Fruit fly (Drosophila melanogaster) whole organism, embryonic: ENCODE measurements around the gene CG32459.

Experiments used
- Bteb2 ChIP-seq: fragments of 200-800 bp; sonication (Bioruptor generic); optimal IDR thresholded peaks from 2 replicates; lab custom pipeline; 2016; ENCODE audit warnings: missing biosample characterization, missing genetic modification characterization
- CG11696 ChIP-seq: fragments of 200-800 bp; sonication (Bioruptor generic); IDR thresholded peaks from 2 replicates; pipeline ENCODE4 v1.3.6; 2022; ENCODE audit warnings: missing biosample characterization, missing genetic modification characterization
- CG11723 ChIP-seq: fragments of 200-800 bp; sonication (Bioruptor generic); optimal IDR thresholded peaks from 2 replicates; lab custom pipeline; 2017; ENCODE audit warnings: missing biosample characterization, mild to moderate bottlenecking, missing genetic modification characterization
- CG12391 ChIP-seq: fragments of 200-800 bp; sonication (Bioruptor generic); optimal IDR thresholded peaks from 3 replicates; lab custom pipeline; 2018; ENCODE audit warnings: missing biosample characterization, mild to moderate bottlenecking, missing genetic modification characterization, moderate library complexity
- CG15696 ChIP-seq: fragments of 200-800 bp; sonication (Bioruptor generic); optimal IDR thresholded peaks from 2 replicates; lab custom pipeline; 2019; ENCODE audit warnings: missing biosample characterization, mild to moderate bottlenecking, missing genetic modification characterization, moderate library complexity
- CG16863 ChIP-seq: fragments of 200-800 bp; sonication (Bioruptor generic); optimal IDR thresholded peaks from 3 replicates; lab custom pipeline; 2016; ENCODE audit warnings: missing biosample characterization, missing genetic modification characterization
- CG17361 ChIP-seq: fragments of 200-800 bp; sonication (Bioruptor generic); IDR thresholded peaks from 3 replicates; pipeline ENCODE4 v1.3.6; 2022; ENCODE audit warnings: missing biosample characterization, missing genetic modification characterization
- CG17612 ChIP-seq: fragments of 200-800 bp; sonication (Bioruptor generic); IDR thresholded peaks from 2 replicates; pipeline ENCODE4 v1.3.6; 2022; ENCODE audit warnings: missing biosample characterization, missing genetic modification characterization
- CG2875 ChIP-seq: fragments of 200-800 bp; sonication (Bioruptor generic); optimal IDR thresholded peaks from 2 replicates; lab custom pipeline; 2017; ENCODE audit warnings: missing biosample characterization, mild to moderate bottlenecking, missing genetic modification characterization, missing genetic modification reagents
- CG3065 ChIP-seq: fragments of 200-800 bp; sonication (Bioruptor generic); optimal IDR thresholded peaks from 2 replicates; lab custom pipeline; 2016; ENCODE audit warnings: missing biosample characterization, missing genetic modification characterization
- CG31224 ChIP-seq: fragments of 200-800 bp; sonication (Bioruptor generic); IDR thresholded peaks from 2 replicates; pipeline ENCODE4 v1.3.6; 2022; ENCODE audit warnings: missing biosample characterization, missing genetic modification characterization
- CG32767 ChIP-seq: fragments of 200-800 bp; sonication (Bioruptor generic); IDR thresholded peaks from 2 replicates; pipeline ENCODE4 v1.3.6; 2022; ENCODE audit warnings: missing biosample characterization, missing genetic modification characterization
- CG3847 ChIP-seq: fragments of 200-800 bp; sonication (Bioruptor generic); IDR thresholded peaks from 2 replicates; pipeline ENCODE4 v1.3.6; 2022; ENCODE audit warnings: missing biosample characterization, missing genetic modification characterization
- CG3995 ChIP-seq: fragments of 200-800 bp; sonication (Bioruptor generic); optimal IDR thresholded peaks from 3 replicates; lab custom pipeline; 2016; ENCODE audit warnings: missing biosample characterization, missing genetic modification characterization
- CG6765 ChIP-seq: fragments of 200-800 bp; sonication (Bioruptor generic); optimal IDR thresholded peaks from 3 replicates; lab custom pipeline; 2017; ENCODE audit warnings: missing biosample characterization, mild to moderate bottlenecking, missing genetic modification characterization
- CG6854 ChIP-seq: fragments of 200-800 bp; sonication (Bioruptor generic); optimal IDR thresholded peaks from 3 replicates; lab custom pipeline; 2017; ENCODE audit warnings: missing biosample characterization, mild to moderate bottlenecking, missing genetic modification characterization
- CG7556 ChIP-seq: fragments of 200-800 bp; sonication (Bioruptor generic); optimal IDR thresholded peaks from 2 replicates; lab custom pipeline; 2017; ENCODE audit warnings: missing biosample characterization, mild to moderate bottlenecking, missing genetic modification characterization
- CG8290 ChIP-seq, 3 experiments: fragments of 200-800 bp; sonication (Bioruptor generic); optimal IDR thresholded peaks; 2 replicates each; lab custom pipeline; 2016 to 2019; ENCODE audit warnings: missing biosample characterization in 3 of 3, missing genetic modification characterization in 3 of 3, mild to moderate bottlenecking in 2 of 3, moderate library complexity in 1 of 3
- CTCF ChIP-seq: fragments of 200-800 bp; sonication (Bioruptor generic); optimal IDR thresholded peaks from 2 replicates; lab custom pipeline; 2017; ENCODE audit warnings: missing biosample characterization, mild to moderate bottlenecking, missing genetic modification characterization, moderate library complexity
- Chrac-16 ChIP-seq: fragments of 200-800 bp; sonication (Bioruptor generic); optimal IDR thresholded peaks from 3 replicates; lab custom pipeline; 2016; ENCODE audit warnings: missing biosample characterization, missing genetic modification characterization
- D19A ChIP-seq: fragments of 200-800 bp; optimal IDR thresholded peaks from 3 replicates; lab custom pipeline; 2019; ENCODE audit warnings: missing biosample characterization, mild to moderate bottlenecking, missing genetic modification characterization, moderate library complexity
- Deaf1 ChIP-seq: fragments of 200-800 bp; optimal IDR thresholded peaks from 3 replicates; lab custom pipeline; 2019; ENCODE audit warnings: missing biosample characterization, mild to moderate bottlenecking, missing genetic modification characterization, moderate library complexity
- Doc3 ChIP-seq: fragments of 200-800 bp; sonication (Bioruptor generic); IDR thresholded peaks from 3 replicates; pipeline ENCODE4 v1.3.6; 2022; ENCODE audit warnings: missing biosample characterization, missing genetic modification characterization; ENCODE audit not compliant: partially characterized antibody
- E2f1 ChIP-seq: fragments of 200-800 bp; sonication (Bioruptor generic); IDR thresholded peaks from 2 replicates; pipeline ENCODE4 v1.3.6; 2022; ENCODE audit warnings: missing biosample characterization, missing genetic modification characterization
- Fer2 ChIP-seq: fragments of 200-800 bp; sonication (Bioruptor generic); optimal IDR thresholded peaks from 2 replicates; lab custom pipeline; 2018; ENCODE audit warnings: missing biosample characterization, mild to moderate bottlenecking, missing genetic modification characterization, moderate library complexity
- MBD-R2 ChIP-seq: fragments of 200-800 bp; sonication (Bioruptor generic); IDR thresholded peaks from 2 replicates; pipeline ENCODE4 v1.3.6; 2022; ENCODE audit warnings: missing biosample characterization, missing genetic modification characterization
- PHDP ChIP-seq: fragments of 200-800 bp; sonication (Bioruptor generic); optimal IDR thresholded peaks from 3 replicates; lab custom pipeline; 2018; ENCODE audit warnings: missing biosample characterization, mild to moderate bottlenecking, missing genetic modification characterization, moderate library complexity
- TFAM ChIP-seq: fragments of 200-800 bp; sonication (Bioruptor generic); optimal IDR thresholded peaks from 2 replicates; lab custom pipeline; 2017; ENCODE audit warnings: missing biosample characterization, missing genetic modification characterization, inconsistent platforms
- Usf ChIP-seq: fragments of 200-800 bp; sonication (Bioruptor generic); optimal IDR thresholded peaks from 2 replicates; lab custom pipeline; 2017; ENCODE audit warnings: missing genotype, missing biosample characterization, missing genetic modification characterization
- ac ChIP-seq: fragments of 200-800 bp; sonication (Bioruptor generic); optimal IDR thresholded peaks from 3 replicates; lab custom pipeline; 2017; ENCODE audit warnings: missing biosample characterization, mild to moderate bottlenecking, missing genetic modification characterization
- az2 ChIP-seq: fragments of 200-800 bp; sonication (Bioruptor generic); optimal IDR thresholded peaks from 3 replicates; lab custom pipeline; 2016; ENCODE audit warnings: missing biosample characterization, missing genetic modification characterization
- bigmax ChIP-seq: fragments of 200-800 bp; sonication (Bioruptor generic); optimal IDR thresholded peaks from 2 replicates; lab custom pipeline; 2018; ENCODE audit warnings: missing biosample characterization, mild to moderate bottlenecking, missing genetic modification characterization
- corto ChIP-seq: fragments of 200-800 bp; sonication (Bioruptor generic); optimal IDR thresholded peaks from 2 replicates; lab custom pipeline; 2016; ENCODE audit warnings: missing biosample characterization, mild to moderate bottlenecking, missing genetic modification characterization, moderate library complexity
- crp ChIP-seq, 2 experiments: fragments of 200-800 bp; sonication (Bioruptor generic); optimal IDR thresholded peaks; 2 replicates in 1 of 2; 3 replicates in 1 of 2; lab custom pipeline; 2017; ENCODE audit warnings: missing biosample characterization in 2 of 2, missing genetic modification characterization in 2 of 2, mild to moderate bottlenecking in 1 of 2, moderate library complexity in 1 of 2
- danr ChIP-seq: fragments of 200-800 bp; sonication (Bioruptor generic); IDR thresholded peaks from 2 replicates; pipeline ENCODE4 v1.3.6; 2022; ENCODE audit warnings: missing biosample characterization, missing genetic modification characterization
- dimm ChIP-seq: fragments of 200-800 bp; sonication (Bioruptor generic); IDR thresholded peaks from 2 replicates; pipeline ENCODE4 v1.3.6; 2022; ENCODE audit warnings: missing biosample characterization, missing genetic modification characterization
- ems ChIP-seq: fragments of 200-800 bp; sonication (Bioruptor generic); optimal IDR thresholded peaks from 3 replicates; lab custom pipeline; 2016; ENCODE audit warnings: missing biosample characterization, missing genetic modification characterization
- eve ChIP-seq, 2 experiments: fragments of >200 bp; optimal IDR thresholded peaks; 2 replicates each; lab custom pipeline; 2017; ENCODE audit warnings: missing biosample characterization in 2 of 2, missing genetic modification characterization in 2 of 2
- fd102C ChIP-seq: fragments of 200-800 bp; sonication (Bioruptor generic); optimal IDR thresholded peaks from 2 replicates; lab custom pipeline; 2018; ENCODE audit warnings: missing biosample characterization, mild to moderate bottlenecking, missing genetic modification characterization, moderate library complexity
- grau ChIP-seq: fragments of 200-800 bp; optimal IDR thresholded peaks from 3 replicates; lab custom pipeline; 2019; ENCODE audit warnings: missing biosample characterization, mild to moderate bottlenecking, missing genetic modification characterization, moderate library complexity
- gsb-n ChIP-seq: fragments of 200-800 bp; sonication (Bioruptor generic); optimal IDR thresholded peaks from 3 replicates; lab custom pipeline; 2018; ENCODE audit warnings: missing biosample characterization, mild to moderate bottlenecking, missing genetic modification characterization
- insv ChIP-seq, 2 experiments: fragments of 200-800 bp; sonication (Bioruptor generic); optimal IDR thresholded peaks; 3 replicates each; lab custom pipeline; 2016 to 2018; ENCODE audit warnings: missing biosample characterization in 2 of 2, missing genetic modification characterization in 2 of 2
- kay ChIP-seq: fragments of 200-800 bp; sonication (Bioruptor generic); optimal IDR thresholded peaks from 2 replicates; lab custom pipeline; 2016; ENCODE audit warnings: missing biosample characterization, missing genetic modification characterization
- nom ChIP-seq: fragments of 200-800 bp; sonication (Bioruptor generic); optimal IDR thresholded peaks from 2 replicates; lab custom pipeline; 2017; ENCODE audit warnings: missing biosample characterization, missing genetic modification characterization, mild to moderate bottlenecking, moderate library complexity, missing genetic modification reagents
- pfk ChIP-seq: fragments of 200-800 bp; sonication (Bioruptor generic); optimal IDR thresholded peaks from 2 replicates; lab custom pipeline; 2018; ENCODE audit warnings: missing biosample characterization, mild to moderate bottlenecking, missing genetic modification characterization, moderate library complexity
- pita ChIP-seq: fragments of 200-800 bp; sonication (Bioruptor generic); optimal IDR thresholded peaks from 2 replicates; lab custom pipeline; 2017; ENCODE audit warnings: missing biosample characterization, mild to moderate bottlenecking, missing genetic modification characterization
- pros ChIP-seq: fragments of 200-800 bp; sonication (Bioruptor generic); optimal IDR thresholded peaks from 3 replicates; lab custom pipeline; 2019; ENCODE audit warnings: missing biosample characterization, mild to moderate bottlenecking, missing genetic modification characterization, moderate library complexity
- tin ChIP-seq: fragments of 200-800 bp; sonication (Bioruptor generic); optimal IDR thresholded peaks from 3 replicates; lab custom pipeline; 2016; ENCODE audit warnings: missing biosample characterization, missing genetic modification characterization
- tna ChIP-seq: fragments of 200-800 bp; sonication (Bioruptor generic); IDR thresholded peaks from 2 replicates; pipeline ENCODE4 v1.3.6; 2022; ENCODE audit warnings: missing biosample characterization, missing genetic modification characterization; ENCODE audit not compliant: partially characterized antibody
- toy ChIP-seq: fragments of 200-800 bp; sonication (Bioruptor generic); IDR thresholded peaks from 2 replicates; pipeline ENCODE4 v1.3.6; 2022; ENCODE audit warnings: missing biosample characterization, missing genetic modification characterization
- z ChIP-seq: fragments of 200-800 bp; sonication (Bioruptor generic); IDR thresholded peaks from 3 replicates; pipeline ENCODE4 v1.3.6; 2022; ENCODE audit warnings: missing biosample characterization, missing genetic modification characterization

The CG32459 gene

dm6 chr3L:22865061-22865418, 9.2 kb upstream of the CG32459 start (continued):
- TF ChIP-seq danr (GFP tag; lab: Robert Waterston, UW) (no peak), bigmax (GFP tag; lab: Kevin White, UChicago) (no peak), kay (peak; percentile 71), CG3847 (GFP tag; lab: Robert Waterston, UW) (peak; percentile 70), Usf (no peak), CG8290 (GFP tag; optimal IDR thresholded peaks at IDR 0.05; lab: Kevin White, UChicago) (no peak), CG8290 (tag; optimal IDR thresholded peaks at IDR 0.05; lab: Kevin White, UChicago) (no peak), z (GFP tag; lab: Robert Waterston, UW) (no peak), TFAM (GFP tag; lab: Kevin White, UChicago) (no peak), ac (no peak), PHDP (tag; lab: Kevin White, UChicago) (peak; percentile 79), E2f1 (GFP tag; lab: Robert Waterston, UW) (peak; percentile 71), tna (GFP tag; lab: Robert Waterston, UW) (no peak), tin (GFP tag; lab: Kevin White, UChicago) (peak; percentile 31), grau (tag; lab: Kevin White, UChicago) (peak; percentile 84), CG3995 (GFP tag; lab: Kevin White, UChicago) (no peak), az2 (GFP tag; lab: Kevin White, UChicago) (peak; percentile 49), CG17361 (peak; percentile 80), dimm (no peak), pfk (no peak), CG3065 (GFP tag; lab: Kevin White, UChicago) (peak; percentile 2), Doc3 (no peak), toy (GFP tag; lab: Robert Waterston, UW) (no peak), CG6765 (peak; percentile 4), MBD-R2 (GFP tag; lab: Robert Waterston, UW) (no peak), pita (GFP tag; lab: Kevin White, UChicago) (no peak), pros (GFP tag; lab: Kevin White, UChicago) (no peak), nom (peak; percentile 29), CG11696 (no peak), crp (GFP tag; optimal IDR thresholded peaks at IDR 0.05; lab: Kevin White, UChicago) (no peak), CG15696 (tag; lab: Kevin White, UChicago) (peak; percentile 23), Deaf1 (tag; lab: Kevin White, UChicago) (no peak), eve (GFP tag; optimal IDR thresholded peaks at IDR 0.05; lab: Kevin White, UChicago) (no peak), CG12391 (peak; percentile 77), Fer2 (peak; percentile 5), Bteb2 (GFP tag; lab: Kevin White, UChicago) (peak; percentile 17), CG17612 (GFP tag; lab: Robert Waterston, UW) (no peak), CTCF (GFP tag; lab: Kevin White, UChicago) (no peak), ems (GFP tag; lab: Kevin White, UChicago) (peak; percentile 9), Chrac-16 (GFP tag; lab: Kevin White, UChicago) (peak; percentile 48), CG2875 (GFP tag; lab: Kevin White, UChicago) (peak; percentile 23), gsb-n (tag; lab: Kevin White, UChicago) (peak; percentile 68), insv (GFP tag; optimal IDR thresholded peaks at IDR 0.05; lab: Kevin White, UChicago) (peak in 1 of 2 experiments; percentile 7), CG31224 (GFP tag; lab: Robert Waterston, UW) (peak; percentile 27; the same call in 1 of the 2 replicates), CG16863 (peak; percentile 27), CG32767 (GFP tag; lab: Robert Waterston, UW) (peak; percentile 75), CG6854 (GFP tag; lab: Kevin White, UChicago) (peak; percentile 61), CG7556 (GFP tag; lab: Kevin White, UChicago) (peak; percentile 81), fd102C (GFP tag; lab: Kevin White, UChicago) (no peak), corto (peak; percentile 54), CG11723 (GFP tag; lab: Kevin White, UChicago) (peak; percentile 45), D19A (tag; lab: Kevin White, UChicago) (peak; percentile 67)
